Fruit fly (Drosophila melanogaster) whole organism, embryonic: ENCODE data around the gene CG9674.
A peak's percentile ranks its signal among the peaks of the same experiment; 100 is the strongest.

Experiments
- B-H1 ChIP-seq: fragments of 200-800 bp; sonication (Bioruptor generic); IDR thresholded peaks from 3 replicates; pipeline ENCODE4 v1.3.6; 2022; ENCODE audit warnings: missing biosample characterization, missing genetic modification characterization
- BEAF-32 ChIP-seq: fragments of 200-800 bp; sonication (Bioruptor generic); optimal IDR thresholded peaks from 3 replicates; lab custom pipeline; 2017; ENCODE audit warnings: missing biosample characterization, missing genetic modification characterization, mild to moderate bottlenecking, moderate library complexity, missing genetic modification reagents
- CG1024 ChIP-seq: fragments of 200-800 bp; sonication (Bioruptor generic); IDR thresholded peaks from 2 replicates; pipeline ENCODE4 v1.3.6; 2022; ENCODE audit warnings: missing biosample characterization, missing genetic modification characterization
- CG10274 ChIP-seq: fragments of 200-800 bp; sonication (Bioruptor generic); optimal IDR thresholded peaks from 3 replicates; lab custom pipeline; 2017; ENCODE audit warnings: missing biosample characterization, mild to moderate bottlenecking, missing genetic modification characterization
- CG10462 ChIP-seq: fragments of 200-800 bp; sonication (Bioruptor generic); optimal IDR thresholded peaks from 2 replicates; lab custom pipeline; 2016; ENCODE audit warnings: missing biosample characterization, missing genetic modification characterization
- CG12236 ChIP-seq: fragments of 200-800 bp; sonication (Bioruptor generic); optimal IDR thresholded peaks from 2 replicates; lab custom pipeline; 2016; ENCODE audit warnings: missing biosample characterization, missing genetic modification characterization
- CG13287 ChIP-seq: fragments of 200-800 bp; sonication (Bioruptor generic); IDR thresholded peaks from 2 replicates; pipeline ENCODE4 v1.3.6; 2022; ENCODE audit warnings: missing biosample characterization, missing genetic modification characterization; ENCODE audit not compliant: partially characterized antibody
- CG13775 ChIP-seq: fragments of 200-800 bp; sonication (Bioruptor generic); optimal IDR thresholded peaks from 3 replicates; lab custom pipeline; 2017; ENCODE audit warnings: missing biosample characterization, mild to moderate bottlenecking, missing genetic modification characterization
- CG15479 ChIP-seq: fragments of 200-800 bp; sonication (Bioruptor generic); optimal IDR thresholded peaks from 3 replicates; lab custom pipeline; 2019; ENCODE audit warnings: missing biosample characterization, mild to moderate bottlenecking, missing genetic modification characterization, moderate library complexity
- CG15514 ChIP-seq: fragments of 200-800 bp; sonication (Bioruptor generic); optimal IDR thresholded peaks from 3 replicates; lab custom pipeline; 2017; ENCODE audit warnings: missing biosample characterization, missing genetic modification characterization, mild to moderate bottlenecking, moderate library complexity, missing genetic modification reagents
- CG3407 ChIP-seq: fragments of 200-800 bp; sonication (Bioruptor generic); optimal IDR thresholded peaks from 2 replicates; lab custom pipeline; 2018; ENCODE audit warnings: missing biosample characterization, mild to moderate bottlenecking, missing genetic modification characterization
- CG3847 ChIP-seq: fragments of 200-800 bp; sonication (Bioruptor generic); IDR thresholded peaks from 2 replicates; pipeline ENCODE4 v1.3.6; 2022; ENCODE audit warnings: missing biosample characterization, missing genetic modification characterization
- CG4707 ChIP-seq: fragments of 200-800 bp; sonication (Bioruptor generic); optimal IDR thresholded peaks from 2 replicates; lab custom pipeline; 2018; ENCODE audit warnings: missing biosample characterization, mild to moderate bottlenecking, missing genetic modification characterization, moderate library complexity
- CG7372 ChIP-seq: fragments of 200-800 bp; sonication (Bioruptor generic); IDR thresholded peaks from 2 replicates; pipeline ENCODE4 v1.3.6; 2022; ENCODE audit warnings: missing biosample characterization, missing genetic modification characterization
- CG7745 ChIP-seq: fragments of 200-800 bp; sonication (Bioruptor generic); optimal IDR thresholded peaks from 2 replicates; lab custom pipeline; 2018; ENCODE audit warnings: missing biosample characterization, mild to moderate bottlenecking, missing genetic modification characterization, moderate library complexity
- CG8944 ChIP-seq: fragments of 200-800 bp; sonication (Bioruptor generic); optimal IDR thresholded peaks from 3 replicates; lab custom pipeline; 2016; ENCODE audit warnings: missing biosample characterization, missing genetic modification characterization
- CG9609 ChIP-seq: fragments of 200-800 bp; sonication (Bioruptor generic); optimal IDR thresholded peaks from 3 replicates; lab custom pipeline; 2016; ENCODE audit warnings: missing biosample characterization, missing genetic modification characterization
- CG9727 ChIP-seq: fragments of 200-800 bp; sonication (Bioruptor generic); optimal IDR thresholded peaks from 3 replicates; lab custom pipeline; 2017; ENCODE audit warnings: missing biosample characterization, mild to moderate bottlenecking, missing genetic modification characterization
- Chrac-16 ChIP-seq: fragments of 200-800 bp; sonication (Bioruptor generic); optimal IDR thresholded peaks from 3 replicates; lab custom pipeline; 2016; ENCODE audit warnings: missing biosample characterization, missing genetic modification characterization
- CkIIα-i1 ChIP-seq: fragments of 200-800 bp; sonication (Bioruptor generic); IDR thresholded peaks from 2 replicates; pipeline ENCODE4 v1.3.6; 2022; ENCODE audit warnings: missing biosample characterization, missing genetic modification characterization
- D19A ChIP-seq: fragments of 200-800 bp; optimal IDR thresholded peaks from 3 replicates; lab custom pipeline; 2019; ENCODE audit warnings: missing biosample characterization, mild to moderate bottlenecking, missing genetic modification characterization, moderate library complexity
- Dbx ChIP-seq: fragments of 200-800 bp; sonication (Bioruptor generic); IDR thresholded peaks from 3 replicates; pipeline ENCODE4 v1.3.6; 2022; ENCODE audit warnings: missing biosample characterization, missing genetic modification characterization
- Eip74EF ChIP-seq, 2 experiments: fragments of 200-800 bp in 1 of 2; fragments of >200 bp in 1 of 2; sonication (Bioruptor generic) in 1 of 2; optimal IDR thresholded peaks; 2 replicates each; lab custom pipeline; 2017 to 2019; ENCODE audit warnings: missing biosample characterization in 2 of 2, missing genetic modification characterization in 2 of 2, mild to moderate bottlenecking in 1 of 2, moderate library complexity in 1 of 2
- Elba2 ChIP-seq: fragments of 200-800 bp; sonication (Bioruptor generic); optimal IDR thresholded peaks from 3 replicates; lab custom pipeline; 2016; ENCODE audit warnings: missing biosample characterization, missing genetic modification characterization
- Ets65A ChIP-seq: fragments of 200-800 bp; sonication (Bioruptor generic); peaks from one replicate; lab custom pipeline; 2016; ENCODE audit warnings: missing biosample characterization, missing genetic modification characterization
- HHEX ChIP-seq: fragments of 200-800 bp; sonication (Bioruptor generic); optimal IDR thresholded peaks from 3 replicates; lab custom pipeline; 2017; ENCODE audit warnings: missing biosample characterization, mild to moderate bottlenecking, missing genetic modification characterization, missing genetic modification reagents
- Hr51 ChIP-seq, 2 experiments: fragments of 200-800 bp; sonication (Bioruptor generic); optimal IDR thresholded peaks; 2 replicates in 1 of 2; 3 replicates in 1 of 2; lab custom pipeline; 2016 to 2018; ENCODE audit warnings: missing biosample characterization in 2 of 2, missing genetic modification characterization in 2 of 2, mild to moderate bottlenecking in 1 of 2, moderate library complexity in 1 of 2
- Mad ChIP-seq: fragments of 200-800 bp; sonication (Bioruptor generic); optimal IDR thresholded peaks from 2 replicates; lab custom pipeline; 2016; ENCODE audit warnings: missing biosample characterization, missing genetic modification characterization
- Mrtf ChIP-seq: fragments of 200-800 bp; sonication (Bioruptor generic); IDR thresholded peaks from 3 replicates; pipeline ENCODE4 v1.3.6; 2022; ENCODE audit warnings: missing biosample characterization, missing genetic modification characterization
- PHDP ChIP-seq: fragments of 200-800 bp; sonication (Bioruptor generic); optimal IDR thresholded peaks from 3 replicates; lab custom pipeline; 2018; ENCODE audit warnings: missing biosample characterization, mild to moderate bottlenecking, missing genetic modification characterization, moderate library complexity
- Poxn ChIP-seq: fragments of 200-800 bp; sonication (Bioruptor generic); IDR thresholded peaks from 2 replicates; pipeline ENCODE4 v1.3.6; 2022; ENCODE audit warnings: missing biosample characterization, missing genetic modification characterization
- Ravus ChIP-seq: fragments of 200-800 bp; sonication (Bioruptor generic); IDR thresholded peaks from 2 replicates; pipeline ENCODE4 v1.3.6; 2022; ENCODE audit warnings: missing biosample characterization, missing genetic modification characterization
- Scr ChIP-seq: fragments of 200-800 bp; sonication (Bioruptor generic); IDR thresholded peaks from 2 replicates; pipeline ENCODE4 v1.3.6; 2022; ENCODE audit warnings: missing biosample characterization, missing genetic modification characterization; ENCODE audit not compliant: partially characterized antibody
- Six4 ChIP-seq: fragments of 200-800 bp; sonication (Bioruptor generic); optimal IDR thresholded peaks from 2 replicates; lab custom pipeline; 2016; ENCODE audit warnings: missing biosample characterization, missing genetic modification characterization
- Sox100B ChIP-seq: fragments of 200-800 bp; sonication (Bioruptor generic); optimal IDR thresholded peaks from 3 replicates; lab custom pipeline; 2018; ENCODE audit warnings: missing biosample characterization, mild to moderate bottlenecking, missing genetic modification characterization
- Ssrp ChIP-seq: fragments of 200-800 bp; sonication (Bioruptor generic); optimal IDR thresholded peaks from 2 replicates; lab custom pipeline; 2018; ENCODE audit warnings: missing biosample characterization, mild to moderate bottlenecking, missing genetic modification characterization, moderate library complexity
- Tbp ChIP-seq: fragments of >200 bp; optimal IDR thresholded peaks from 2 replicates; lab custom pipeline; 2018; ENCODE audit warnings: missing biosample characterization, missing genetic modification characterization
- Xrp1 ChIP-seq: fragments of 200-800 bp; sonication (Bioruptor generic); IDR thresholded peaks from 2 replicates; pipeline ENCODE4 v1.3.6; 2022; ENCODE audit warnings: missing biosample characterization, missing genetic modification characterization
- ewg ChIP-seq: fragments of 200-800 bp; sonication (Bioruptor generic); optimal IDR thresholded peaks from 3 replicates; lab custom pipeline; 2017; ENCODE audit warnings: mild to moderate bottlenecking, missing biosample characterization, missing genetic modification reagents, missing genetic modification characterization
- eyg ChIP-seq: fragments of 200-800 bp; sonication (Bioruptor generic); optimal IDR thresholded peaks from 3 replicates; lab custom pipeline; 2016; ENCODE audit warnings: missing biosample characterization, missing genetic modification characterization
- jing ChIP-seq: fragments of 200-800 bp; sonication (Bioruptor generic); optimal IDR thresholded peaks from 2 replicates; lab custom pipeline; 2018; ENCODE audit warnings: missing biosample characterization, mild to moderate bottlenecking, missing genetic modification characterization
- nerfin-1 ChIP-seq: fragments of 200-800 bp; sonication (Bioruptor generic); optimal IDR thresholded peaks from 3 replicates; lab custom pipeline; 2019; ENCODE audit warnings: missing biosample characterization, mild to moderate bottlenecking, missing genetic modification characterization, moderate library complexity
- peb ChIP-seq: fragments of 200-800 bp; sonication (Bioruptor generic); IDR thresholded peaks from 2 replicates; pipeline ENCODE4 v1.3.6; 2022; ENCODE audit warnings: missing biosample characterization, missing genetic modification characterization
- pho ChIP-seq: fragments of 200-800 bp; sonication (Bioruptor generic); optimal IDR thresholded peaks from 2 replicates; lab custom pipeline; 2016; ENCODE audit warnings: missing biosample characterization, missing genetic modification characterization
- phol ChIP-seq: fragments of 200-800 bp; sonication (Bioruptor generic); optimal IDR thresholded peaks from 3 replicates; lab custom pipeline; 2018; ENCODE audit warnings: missing biosample characterization, mild to moderate bottlenecking, missing genetic modification characterization, moderate library complexity
- psq ChIP-seq: fragments of 200-800 bp; sonication (Bioruptor generic); optimal IDR thresholded peaks from 2 replicates; lab custom pipeline; 2017; ENCODE audit warnings: missing biosample characterization, missing genetic modification characterization
- sens ChIP-seq: fragments of 200-800 bp; sonication (Bioruptor generic); peaks from one replicate; lab custom pipeline; 2016; ENCODE audit warnings: missing biosample characterization, missing genetic modification characterization
- tap ChIP-seq: fragments of 200-800 bp; optimal IDR thresholded peaks from 3 replicates; lab custom pipeline; 2019; ENCODE audit warnings: missing biosample characterization, mild to moderate bottlenecking, missing genetic modification characterization, moderate library complexity
- tio ChIP-seq: fragments of 200-800 bp; sonication (Bioruptor generic); optimal IDR thresholded peaks from 2 replicates; lab custom pipeline; 2017; ENCODE audit warnings: missing biosample characterization, missing genetic modification characterization, inconsistent platforms
- trh ChIP-seq: fragments of 200-800 bp; sonication (Bioruptor generic); optimal IDR thresholded peaks from 2 replicates; lab custom pipeline; 2016; ENCODE audit warnings: missing biosample characterization, missing genetic modification characterization
- z ChIP-seq: fragments of 200-800 bp; sonication (Bioruptor generic); IDR thresholded peaks from 3 replicates; pipeline ENCODE4 v1.3.6; 2022; ENCODE audit warnings: missing biosample characterization, missing genetic modification characterization
- zfh1 ChIP-seq: fragments of 200-800 bp; sonication (Bioruptor generic); IDR thresholded peaks from 3 replicates; pipeline ENCODE4 v1.3.6; 2022; ENCODE audit warnings: missing biosample characterization, missing genetic modification characterization

Gene CG9674

dm6 chr3L:16749726-16750125, 57.8 kb downstream of the CG9674 start (continued):
- TF ChIP-seq Hr51 (GFP tag; optimal IDR thresholded peaks at IDR 0.05; lab: Kevin White, UChicago) (no peak), Tbp (GFP tag; lab: Kevin White, UChicago) (no peak), Elba2 (GFP tag; lab: Kevin White, UChicago) (no peak), PHDP (no peak), CkIIα-i1 (GFP tag; lab: Robert Waterston, UW) (no peak), Ssrp (tag; lab: Kevin White, UChicago) (peak; percentile 9), nerfin-1 (peak; percentile 44), CG10274 (no peak), tio (no peak), CG3847 (no peak), Ets65A (GFP tag; lab: Kevin White, UChicago) (no peak), sens (GFP tag; lab: Kevin White, UChicago) (peak; percentile 74), eyg (GFP tag; lab: Kevin White, UChicago) (no peak), peb (GFP tag; lab: Robert Waterston, UW) (no peak), CG13775 (GFP tag; lab: Kevin White, UChicago) (no peak), CG7745 (no peak), Chrac-16 (GFP tag; lab: Kevin White, UChicago) (no peak), Scr (GFP tag; lab: Robert Waterston, UW) (no peak), Mad (no peak), CG7372 (GFP tag; lab: Robert Waterston, UW) (no peak), tap (tag; lab: Kevin White, UChicago) (peak; percentile 9), trh (GFP tag; lab: Kevin White, UChicago) (no peak), Six4 (GFP tag; lab: Kevin White, UChicago) (peak; percentile 27), CG9727 (GFP tag; lab: Kevin White, UChicago) (peak; percentile 54), CG3407 (GFP tag; lab: Kevin White, UChicago) (no peak), Ravus (GFP tag; lab: Robert Waterston, UW) (no peak), Eip74EF (GFP tag; optimal IDR thresholded peaks at IDR 0.05; lab: Kevin White, UChicago) (peak in 1 of 2 experiments; percentile 26), B-H1 (GFP tag; lab: Robert Waterston, UW) (no peak), Xrp1 (GFP tag; lab: Robert Waterston, UW) (peak; percentile 69; the same call in 1 of the 2 replicates), CG8944 (GFP tag; lab: Kevin White, UChicago) (no peak), CG9609 (GFP tag; lab: Kevin White, UChicago) (no peak), CG4707 (GFP tag; lab: Kevin White, UChicago) (no peak), Dbx (no peak), Poxn (no peak), jing (GFP tag; lab: Kevin White, UChicago) (no peak), CG15514 (GFP tag; lab: Kevin White, UChicago) (no peak), Mrtf (GFP tag; lab: Robert Waterston, UW) (no peak), z (GFP tag; lab: Robert Waterston, UW) (no peak), BEAF-32 (no peak), CG10462 (GFP tag; lab: Kevin White, UChicago) (no peak), D19A (tag; lab: Kevin White, UChicago) (peak; percentile 59), phol (peak; percentile 75), pho (GFP tag; lab: Kevin White, UChicago) (no peak), CG15479 (no peak), psq (GFP tag; lab: Kevin White, UChicago) (no peak), CG1024 (GFP tag; lab: Robert Waterston, UW) (no peak), Sox100B (GFP tag; lab: Kevin White, UChicago) (peak; percentile 24), zfh1 (GFP tag; lab: Robert Waterston, UW) (peak; percentile 50; the same call in 1 of the 3 replicates), CG13287 (no peak), ewg (no peak), HHEX (GFP tag; lab: Kevin White, UChicago) (no peak), CG12236 (no peak)
